Worm (Caenorhabditis elegans): ENCODE data around the gene bath-47.
"Not testable (repeated sequence)": the region's sequence is repeated elsewhere in the genome, so short reads cannot be mapped to it uniquely, and the experiment has no call there.

The bath-47 gene

ce11 chrII:1601507-1601906, at the start of gene bath-47:
Gene bath-47, plus strand, starts transcription at chrII:1601811.
- TF ChIP-seq sea-1 (GFP tag; conservative IDR thresholded peaks at IDR 0.05) (no peak), F13C5.2 (tag; optimal IDR thresholded peaks at IDR 0.05) (no peak), aly-1 (tag; optimal IDR thresholded peaks at IDR 0.05) (no peak), tbx-11 (GFP tag; IDR thresholded peaks at IDR 0.05) (no peak), hmg-4 (GFP tag; optimal IDR thresholded peaks at IDR 0.05) (no peak), hnd-1 (tag; optimal IDR thresholded peaks at IDR 0.05) (no peak), tbx-37 (GFP tag; conservative IDR thresholded peaks at IDR 0.05) (no peak), scrt-1 (GFP tag; IDR thresholded peaks at IDR 0.05) (no peak), tra-4 (tag; optimal IDR thresholded peaks at IDR 0.05) (no peak), ceh-13 (GFP tag; optimal IDR thresholded peaks at IDR 0.05) (no peak), ama-1 (optimal IDR thresholded peaks at IDR 0.05) (no peak), flt-1 (GFP tag; IDR thresholded peaks at IDR 0.05) (no peak), pes-1 (GFP tag; IDR thresholded peaks at IDR 0.05) (no peak), hmbx-1 (tag; optimal IDR thresholded peaks at IDR 0.05) (no peak), ceh-36 (tag; optimal IDR thresholded peaks at IDR 0.05) (no peak), B0310.2 (tag; optimal IDR thresholded peaks at IDR 0.05) (no peak), ets-7 (tag; optimal IDR thresholded peaks at IDR 0.05) (no peak)

ce11 chrII:1556217-1556616, 45.4 kb upstream of the bath-47 start, which contains the start of the genes fbxb-54 and fbxb-50:
Gene fbxb-54, minus strand, starts transcription at chrII:1556317.
Gene fbxb-50, plus strand, starts transcription at chrII:1556443.
- TF ChIP-seq ceh-13 (GFP tag; optimal IDR thresholded peaks at IDR 0.05); ets-7 (tag; optimal IDR thresholded peaks at IDR 0.05); aly-1 (tag; optimal IDR thresholded peaks at IDR 0.05): not testable (repeated sequence)

DNA sequence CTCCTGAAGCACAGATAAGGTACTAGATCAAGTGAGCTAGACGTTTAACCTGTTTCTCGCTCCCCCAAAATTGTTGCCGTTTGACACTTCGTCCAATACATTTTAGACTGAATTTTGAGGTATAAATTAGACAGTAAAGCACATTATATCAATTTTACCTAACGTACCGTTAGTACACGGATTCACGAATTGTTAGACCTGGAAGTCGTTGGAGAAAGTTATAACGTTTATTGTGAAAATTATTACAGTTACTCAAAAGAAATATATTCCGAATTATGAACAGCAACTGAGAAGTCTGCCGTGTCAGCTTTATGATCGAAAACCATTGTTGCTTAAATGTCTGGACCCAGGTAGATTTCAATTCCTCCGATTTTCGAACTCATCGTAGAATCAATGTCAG, 40.8 kb upstream of the bath-47 start:
- TF ChIP-seq hnd-1 (tag; optimal IDR thresholded peaks at IDR 0.05) (no peak), sea-1 (GFP tag; conservative IDR thresholded peaks at IDR 0.05) (no peak), ceh-36 (tag; optimal IDR thresholded peaks at IDR 0.05) (no peak), F13C5.2 (tag; optimal IDR thresholded peaks at IDR 0.05) (no peak), flt-1 (GFP tag; IDR thresholded peaks at IDR 0.05) (no peak), aly-1 (tag; optimal IDR thresholded peaks at IDR 0.05) (no peak), ets-7 (tag; optimal IDR thresholded peaks at IDR 0.05) (no peak), hmg-4 (GFP tag; optimal IDR thresholded peaks at IDR 0.05) (no peak), tbx-37 (GFP tag; conservative IDR thresholded peaks at IDR 0.05) (no peak), ceh-13 (GFP tag; optimal IDR thresholded peaks at IDR 0.05) (no peak)

ce11 chrII:1561863-1562262, 39.7 kb upstream of the bath-47 start, which contains the start of gene K05F6.14:
Gene K05F6.14, plus strand, starts transcription at chrII:1562163.
- TF ChIP-seq hnd-1 (tag; optimal IDR thresholded peaks at IDR 0.05), result no peak
- no peak for TF ChIP-seq scrt-1 (GFP tag; IDR thresholded peaks at IDR 0.05)
- no peak for TF ChIP-seq ama-1 (optimal IDR thresholded peaks at IDR 0.05)

ce11 chrII:1567646-1568045, 34.0 kb upstream of the bath-47 start, which contains the start of gene K05F6.8:
Gene K05F6.8, minus strand, starts transcription at chrII:1567746.
- TF ChIP-seq aly-1 (tag; optimal IDR thresholded peaks at IDR 0.05) (no peak), scrt-1 (GFP tag; IDR thresholded peaks at IDR 0.05) (no peak)

DNA sequence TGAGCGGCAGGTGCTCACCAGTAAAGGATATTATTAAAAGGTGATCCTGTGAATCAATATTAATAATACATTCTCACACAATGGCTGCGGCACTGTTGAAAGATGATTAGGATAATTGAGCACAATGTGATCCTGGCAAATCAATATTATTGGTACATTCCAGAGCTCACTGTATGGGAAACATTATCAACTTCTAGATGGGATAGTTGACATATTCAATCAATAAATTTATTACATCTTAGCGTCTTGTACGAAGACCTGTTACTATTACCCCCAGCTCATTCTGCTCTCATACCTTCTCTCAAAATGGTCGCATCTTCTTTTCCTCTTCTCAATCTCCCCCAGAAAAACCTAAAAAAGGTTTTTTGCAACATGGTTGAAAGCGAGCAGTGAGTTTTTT, 33.4 kb upstream of the bath-47 start, which contains the start of gene fbxb-49:
Gene fbxb-49, plus strand, starts transcription at position 301 of the 400 bp plus-strand sequence.
- TF ChIP-seq hnd-1 (tag; optimal IDR thresholded peaks at IDR 0.05), result no peak
- no peak for TF ChIP-seq pes-1 (GFP tag; IDR thresholded peaks at IDR 0.05)
- no peak for TF ChIP-seq ets-7 (tag; optimal IDR thresholded peaks at IDR 0.05)
- no peak for TF ChIP-seq tbx-37 (GFP tag; conservative IDR thresholded peaks at IDR 0.05)
- no peak for TF ChIP-seq hmg-4 (GFP tag; optimal IDR thresholded peaks at IDR 0.05)
- TF ChIP-seq aly-1 (tag; optimal IDR thresholded peaks at IDR 0.05), result no peak
- TF ChIP-seq tbx-11 (GFP tag; IDR thresholded peaks at IDR 0.05), result no peak
- TF ChIP-seq ama-1 (optimal IDR thresholded peaks at IDR 0.05), result no peak
- no peak for TF ChIP-seq ceh-36 (tag; optimal IDR thresholded peaks at IDR 0.05)
- TF ChIP-seq F13C5.2 (tag; optimal IDR thresholded peaks at IDR 0.05), result no peak
- TF ChIP-seq B0310.2 (tag; optimal IDR thresholded peaks at IDR 0.05), result no peak
- no peak for TF ChIP-seq flt-1 (GFP tag; IDR thresholded peaks at IDR 0.05)
- no peak for TF ChIP-seq sea-1 (GFP tag; conservative IDR thresholded peaks at IDR 0.05)

DNA sequence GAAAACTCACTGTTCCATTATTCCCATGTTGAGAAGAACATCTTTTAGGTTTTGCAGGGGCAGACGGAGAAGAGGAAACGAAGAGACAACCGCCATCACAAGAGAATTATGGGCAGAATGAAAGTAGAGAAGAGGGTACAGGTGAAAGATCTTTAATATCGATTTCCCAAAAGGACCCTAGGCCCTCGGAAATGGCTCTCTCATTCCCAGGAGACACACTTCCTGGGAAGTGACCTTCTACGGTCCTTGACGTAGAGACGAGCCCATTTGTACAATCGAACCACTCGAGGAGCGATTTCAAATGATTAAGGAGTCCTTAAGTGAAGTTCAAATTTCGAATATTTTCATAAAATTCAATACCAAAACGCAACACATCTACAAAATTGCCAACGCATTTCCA, 30.6 kb upstream of the bath-47 start, which contains the start of gene fbxb-46:
Gene fbxb-46, minus strand, starts transcription at position 101 of the 400 bp plus-strand sequence.
- TF ChIP-seq ets-7 (tag; optimal IDR thresholded peaks at IDR 0.05) (no peak), scrt-1 (GFP tag; IDR thresholded peaks at IDR 0.05) (no peak), sea-1 (GFP tag; conservative IDR thresholded peaks at IDR 0.05) (no peak), pes-1 (GFP tag; IDR thresholded peaks at IDR 0.05) (no peak), F13C5.2 (tag; optimal IDR thresholded peaks at IDR 0.05) (no peak), ama-1 (optimal IDR thresholded peaks at IDR 0.05) (no peak), tbx-11 (GFP tag; IDR thresholded peaks at IDR 0.05) (no peak), flt-1 (GFP tag; IDR thresholded peaks at IDR 0.05) (no peak), B0310.2 (tag; optimal IDR thresholded peaks at IDR 0.05) (no peak), hnd-1 (tag; optimal IDR thresholded peaks at IDR 0.05) (no peak), aly-1 (tag; optimal IDR thresholded peaks at IDR 0.05) (no peak), hmbx-1 (tag; optimal IDR thresholded peaks at IDR 0.05) (no peak), hmg-4 (GFP tag; optimal IDR thresholded peaks at IDR 0.05) (no peak), tra-4 (tag; optimal IDR thresholded peaks at IDR 0.05) (no peak), ceh-13 (GFP tag; optimal IDR thresholded peaks at IDR 0.05) (no peak)

DNA sequence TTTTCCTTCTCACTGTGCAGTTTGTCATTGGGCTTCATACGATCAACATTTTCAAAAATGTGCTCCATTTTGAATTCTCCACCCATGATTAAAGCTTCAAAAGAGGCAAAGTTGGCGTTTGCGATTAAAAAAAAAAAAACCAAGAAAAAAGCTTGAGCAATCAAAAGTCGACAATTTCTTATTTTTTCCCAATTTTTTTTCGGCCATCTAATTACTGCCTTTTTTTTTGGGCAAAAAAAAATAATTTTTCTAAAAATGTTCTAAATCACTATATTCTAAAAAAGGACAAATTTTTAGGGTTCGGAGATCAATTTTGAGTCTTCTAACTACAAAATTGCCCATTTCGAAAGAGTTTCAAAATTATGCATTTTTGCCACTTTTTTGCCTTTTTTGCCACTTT, 25.6 kb upstream of the bath-47 start, which contains the start of gene K05F6.10:
Gene K05F6.10, minus strand, starts transcription at position 101 of the 400 bp plus-strand sequence.
- TF ChIP-seq tbx-11 (GFP tag; IDR thresholded peaks at IDR 0.05) (no peak), hmg-4 (GFP tag; optimal IDR thresholded peaks at IDR 0.05) (no peak), hnd-1 (tag; optimal IDR thresholded peaks at IDR 0.05) (no peak), scrt-1 (GFP tag; IDR thresholded peaks at IDR 0.05) (no peak), sea-1 (GFP tag; conservative IDR thresholded peaks at IDR 0.05) (no peak), ama-1 (optimal IDR thresholded peaks at IDR 0.05) (no peak), hmbx-1 (tag; optimal IDR thresholded peaks at IDR 0.05) (no peak), tbx-37 (GFP tag; conservative IDR thresholded peaks at IDR 0.05) (no peak), B0310.2 (tag; optimal IDR thresholded peaks at IDR 0.05) (no peak), tra-4 (tag; optimal IDR thresholded peaks at IDR 0.05) (no peak), F13C5.2 (tag; optimal IDR thresholded peaks at IDR 0.05) (no peak), pes-1 (GFP tag; IDR thresholded peaks at IDR 0.05) (no peak), ets-7 (tag; optimal IDR thresholded peaks at IDR 0.05) (no peak), flt-1 (GFP tag; IDR thresholded peaks at IDR 0.05) (no peak), ceh-13 (GFP tag; optimal IDR thresholded peaks at IDR 0.05) (no peak), ceh-36 (tag; optimal IDR thresholded peaks at IDR 0.05) (no peak)

Measured in whole organism, early embryonic.